Worm (Caenorhabditis elegans) whole organism, L4 larva: ENCODE measurements around the gene Y39B6A.10.

ENCODE experiments used
- F44E2.7 ChIP-seq: fragments of 200-800 bp; sonication (Bioruptor generic); IDR thresholded peaks from 2 replicates; pipeline ENCODE4 v2.1.2; 2022; ENCODE audit warnings: missing genetic modification characterization, missing compliant biosample characterization
- R02D3.7 ChIP-seq: fragments of 150-350 bp; sonication (generic microtip); optimal IDR thresholded peaks from 3 replicates; lab custom pipeline; 2014; ENCODE audit warnings: missing biosample characterization, missing genetic modification characterization
- ZK337.2 ChIP-seq: fragments of 200-800 bp; sonication (Bioruptor generic); IDR thresholded peaks from 2 replicates; pipeline ENCODE4 v1.3.6; 2022; ENCODE audit warnings: missing genetic modification reagents, missing genetic modification characterization, missing compliant biosample characterization
- ZK546.5 ChIP-seq, 2 experiments: sonication (generic microtip); optimal IDR thresholded peaks; 2 replicates each; lab custom pipeline; 2017; ENCODE audit warnings: missing biosample characterization in 2 of 2, missing genetic modification characterization in 2 of 2
- aha-1 ChIP-seq: fragments of 150-350 bp; peaks from one replicate; lab custom pipeline; 2014; ENCODE audit warnings: missing biosample characterization, missing genetic modification characterization
- arid-1 ChIP-seq: fragments of 200-800 bp; sonication (Bioruptor generic); conservative IDR thresholded peaks from 2 replicates; pipeline ENCODE4 v1.3.6; 2022; ENCODE audit warnings: missing genetic modification reagents, missing genetic modification characterization, missing compliant biosample characterization
- attf-4 ChIP-seq: sonication (generic microtip); optimal IDR thresholded peaks from 3 replicates; lab custom pipeline; 2017; ENCODE audit warnings: missing biosample characterization, missing genetic modification characterization
- ceh-20 ChIP-seq: fragments of 200-800 bp; sonication (Bioruptor generic); IDR thresholded peaks from 2 replicates; pipeline ENCODE4 v1.3.6; 2022; ENCODE audit warnings: missing genetic modification reagents, missing genetic modification characterization, missing compliant biosample characterization
- ceh-28 ChIP-seq: fragments of 150-350 bp; optimal IDR thresholded peaks from 2 replicates; lab custom pipeline; 2014; ENCODE audit warnings: missing biosample characterization, missing genetic modification reagents, missing genetic modification characterization
- ceh-62 ChIP-seq: sonication (generic microtip); optimal IDR thresholded peaks from 2 replicates; lab custom pipeline; 2017; ENCODE audit warnings: missing biosample characterization, missing genetic modification characterization
- daf-19 ChIP-seq: fragments of 200-800 bp; sonication (Bioruptor generic); conservative IDR thresholded peaks from 2 replicates; pipeline ENCODE4 v1.3.6; 2022; ENCODE audit warnings: missing genetic modification characterization, missing compliant biosample characterization
- daf-8 ChIP-seq: fragments of 200-800 bp; sonication (Bioruptor generic); IDR thresholded peaks from 2 replicates; pipeline ENCODE4 v1.3.6; 2022; ENCODE audit warnings: missing genetic modification characterization, missing compliant biosample characterization
- dve-1 ChIP-seq: sonication (generic microtip); optimal IDR thresholded peaks from 2 replicates; lab custom pipeline; 2017; ENCODE audit warnings: antibody characterized with exemption, mild to moderate bottlenecking, missing genetic modification characterization, missing compliant biosample characterization; ENCODE audit not compliant: insufficient read depth
- jun-1 ChIP-seq: fragments of 150-350 bp; optimal IDR thresholded peaks from 2 replicates; lab custom pipeline; 2014; ENCODE audit warnings: missing biosample characterization, missing genetic modification reagents, missing genetic modification characterization
- lin-1 ChIP-seq: fragments of 200-800 bp; sonication (Bioruptor generic); IDR thresholded peaks from 2 replicates; pipeline ENCODE4 v1.3.6; 2022; ENCODE audit warnings: missing genetic modification reagents, missing genetic modification characterization, missing compliant biosample characterization
- lin-15B ChIP-seq: fragments of 150-350 bp; sonication (generic microtip); optimal IDR thresholded peaks from 3 replicates; lab custom pipeline; 2014; ENCODE audit warnings: missing biosample characterization, missing genetic modification characterization
- madf-9 ChIP-seq: fragments of 200-800 bp; sonication (Bioruptor generic); conservative IDR thresholded peaks from 2 replicates; pipeline ENCODE4 v1.3.6; 2022; ENCODE audit warnings: missing genetic modification reagents, missing genetic modification characterization, missing compliant biosample characterization
- mxl-3 ChIP-seq: fragments of 200-800 bp; sonication (Bioruptor generic); optimal IDR thresholded peaks from 2 replicates; lab custom pipeline; 2018; ENCODE audit warnings: mild to moderate bottlenecking, missing genetic modification characterization, missing compliant biosample characterization
- nhr-237 ChIP-seq: sonication (generic microtip); optimal IDR thresholded peaks from 2 replicates; lab custom pipeline; 2017; ENCODE audit warnings: missing biosample characterization, missing genetic modification characterization
- nhr-41 ChIP-seq: fragments of 200-800 bp; sonication (Bioruptor generic); IDR thresholded peaks from 2 replicates; pipeline ENCODE4 v1.3.6; 2022; ENCODE audit warnings: missing genetic modification reagents, missing genetic modification characterization, missing compliant biosample characterization
- nhr-42 ChIP-seq: fragments of 200-800 bp; sonication (Bioruptor generic); IDR thresholded peaks from 2 replicates; pipeline ENCODE4 v1.3.6; 2022; ENCODE audit warnings: missing genetic modification characterization, missing compliant biosample characterization
- nhr-6 ChIP-seq: fragments of 150-350 bp; optimal IDR thresholded peaks from 2 replicates; lab custom pipeline; 2014; ENCODE audit warnings: missing biosample characterization, missing genetic modification characterization
- nhr-76 ChIP-seq: fragments of 150-350 bp; optimal IDR thresholded peaks from 2 replicates; lab custom pipeline; 2014; ENCODE audit warnings: missing biosample characterization, missing genetic modification characterization
- pha-4 ChIP-seq, 2 experiments: fragments of 150-350 bp in 1 of 2; fragments of 200-800 bp in 1 of 2; sonication (Bioruptor generic) in 1 of 2; IDR thresholded peaks in 1 of 2; optimal IDR thresholded peaks in 1 of 2; 2 replicates each; pipeline versions ENCODE4 v1.3.6 to Lab custom; 2014 to 2022; ENCODE audit warnings: missing genetic modification characterization in 2 of 2, missing genetic modification reagents in 2 of 2, missing biosample characterization in 1 of 2, missing compliant biosample characterization in 1 of 2
- saeg-2 ChIP-seq: fragments of 200-800 bp; sonication (Bioruptor generic); IDR thresholded peaks from 2 replicates; pipeline ENCODE4 v1.3.6; 2022; ENCODE audit warnings: missing genetic modification reagents, missing genetic modification characterization, missing compliant biosample characterization
- sdz-12 ChIP-seq: fragments of 200-800 bp; sonication (Bioruptor generic); optimal IDR thresholded peaks from 2 replicates; lab custom pipeline; 2018; ENCODE audit warnings: mild to moderate bottlenecking, missing genetic modification characterization, missing compliant biosample characterization
- set-16 ChIP-seq: fragments of 200-800 bp; sonication (Bioruptor generic); IDR thresholded peaks from 2 replicates; pipeline ENCODE4 v1.3.6; 2022; ENCODE audit warnings: missing genetic modification reagents, missing genetic modification characterization, missing compliant biosample characterization
- snpc-1.2 ChIP-seq: fragments of 200-800 bp; sonication (Bioruptor generic); IDR thresholded peaks from 2 replicates; pipeline ENCODE4 v1.3.6; 2022; ENCODE audit warnings: missing genetic modification reagents, missing genetic modification characterization, missing compliant biosample characterization
- spr-1 ChIP-seq: sonication (generic microtip); optimal IDR thresholded peaks from 2 replicates; lab custom pipeline; 2016; ENCODE audit warnings: mild to moderate bottlenecking, missing genetic modification characterization, missing compliant biosample characterization
- tra-1 ChIP-seq: fragments of 200-800 bp; sonication (Bioruptor generic); IDR thresholded peaks from 2 replicates; pipeline ENCODE4 v1.3.6; 2022; ENCODE audit warnings: missing genetic modification reagents, missing genetic modification characterization, missing compliant biosample characterization
- unc-62 ChIP-seq, 3 experiments: fragments of 150-350 bp in 1 of 3; sonication (generic microtip); optimal IDR thresholded peaks in 2 of 3; peaks in 1 of 3; 1 replicate in 1 of 3; 2 replicates in 2 of 3; lab custom pipeline; 2014 to 2017; ENCODE audit warnings: missing biosample characterization in 3 of 3, missing genetic modification characterization in 3 of 3, missing genetic modification reagents in 3 of 3, missing genotype in 1 of 3
- vab-7 ChIP-seq: fragments of 200-800 bp; sonication (Bioruptor generic); IDR thresholded peaks from 2 replicates; pipeline ENCODE4 v1.3.6; 2022; ENCODE audit warnings: missing genetic modification reagents, missing genetic modification characterization, missing compliant biosample characterization

The Y39B6A.10 gene

ce11 chrV:19142595-19142994 lies 9.2 kb upstream of the Y39B6A.10 start (continued):
- TF ChIP-seq arid-1 (GFP tag; lab: Robert Waterston, UW) (peak; percentile 70), ZK546.5 (tag; optimal IDR thresholded peaks at IDR 0.05; lab: Kevin White, UChicago) (no peak), vab-7 (GFP tag; lab: Robert Waterston, UW) (peak; percentile 62), daf-19 (GFP tag; lab: Robert Waterston, UW) (no peak), lin-1 (no peak), madf-9 (GFP tag; lab: Robert Waterston, UW) (peak; percentile 48; the same call in 1 of the 2 replicates), nhr-76 (tag; lab: Kevin White, UChicago) (no peak)
- TF ChIP-seq, all 104 proteins: peak for 12

- no peak for TF ChIP-seq ceh-62 (tag; lab: Kevin White, UChicago)
Observed at ce11 chrV:19140495-19140894, 7.1 kb upstream of the Y39B6A.10 start, which contains the start of gene cpg-23. Gene cpg-23, plus strand, starts transcription at chrV:19140795.

DNA sequence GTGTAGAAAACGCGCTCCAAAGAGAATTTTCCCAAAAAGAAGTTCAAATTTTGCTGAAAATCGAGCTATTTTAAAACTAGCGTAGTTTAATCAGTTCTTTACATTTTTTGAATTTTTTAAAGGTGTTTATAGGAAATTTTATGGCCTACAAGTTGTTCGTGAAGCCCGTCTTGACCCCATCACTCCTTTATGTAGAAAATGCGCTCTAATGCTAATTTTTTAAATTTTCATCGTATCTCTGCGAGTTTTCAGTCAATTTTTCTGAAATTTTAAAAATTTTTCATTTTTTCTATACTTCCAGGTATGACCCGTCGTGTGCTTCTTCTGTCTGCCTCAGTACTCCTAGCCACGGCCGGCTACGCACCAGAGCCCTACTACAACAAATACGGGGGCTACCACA lies 2.8 kb upstream of the Y39B6A.10 start, which contains the start of gene Y39B6A.9:
TSS of gene Y39B6A.9 (plus strand) at position 301 of the 400 bp plus-strand sequence.
- TF ChIP-seq aha-1 (tag; lab: Kevin White, UChicago) (peak; percentile 28), spr-1 (tag; lab: Kevin White, UChicago) (no peak)

ce11 chrV:19131848-19132401 lies 1.5 kb downstream of the Y39B6A.10 start:
- TF ChIP-seq nhr-237 (no peak), snpc-1.2 (GFP tag; lab: Robert Waterston, UW) (no peak), dve-1 (no peak), F44E2.7 (GFP tag; lab: Robert Waterston, UW) (0 out of 2 replicates have a peak, but pooled peaks have one; percentile 12), nhr-41 (GFP tag; lab: Robert Waterston, UW) (no peak), ceh-28 (tag; lab: Kevin White, UChicago) (peak; percentile 82), tra-1 (GFP tag; lab: Robert Waterston, UW) (no peak), daf-8 (GFP tag; lab: Robert Waterston, UW) (no peak), R02D3.7 (tag; lab: Kevin White, UChicago) (no peak), arid-1 (GFP tag; lab: Robert Waterston, UW) (no peak), jun-1 (tag; lab: Kevin White, UChicago) (no peak), saeg-2 (no peak), lin-15B (tag; lab: Kevin White, UChicago) (no peak)

ce11 chrV:19129497-19130212 lies 3.8 kb downstream of the Y39B6A.10 start:
- TF ChIP-seq madf-9 (GFP tag; lab: Robert Waterston, UW) (no peak), mxl-3 (GFP tag; lab: Kevin White, UChicago) (no peak), unc-62 (GFP tag; optimal IDR thresholded peaks at IDR 0.05 in 1 of 2; lab: Kevin White, UChicago) (no peak), unc-62 (tag; optimal IDR thresholded peaks at IDR 0.05; lab: Kevin White, UChicago) (no peak), sdz-12 (GFP tag; lab: Kevin White, UChicago) (no peak), ZK337.2 (GFP tag; lab: Robert Waterston, UW) (0 out of 2 replicates have a peak, but pooled peaks have one; percentile 28), pha-4 (GFP tag; IDR thresholded peaks at IDR 0.05; lab: Robert Waterston, UW) (no peak), pha-4 (tag; optimal IDR thresholded peaks at IDR 0.05; lab: Kevin White, UChicago) (no peak), attf-4 (tag; lab: Kevin White, UChicago) (no peak), set-16 (GFP tag; lab: Robert Waterston, UW) (peak; percentile 89), nhr-42 (no peak), nhr-6 (tag; lab: Kevin White, UChicago) (no peak), ceh-20 (no peak), lin-15B (tag; lab: Kevin White, UChicago) (no peak)
